Worm (Caenorhabditis elegans): ENCODE results near the gene F20E11.17.
"Not testable (repeated sequence)": the region's sequence is repeated elsewhere in the genome, so short reads cannot be mapped to it uniquely, and the experiment has no call there.

Gene F20E11.17

ce11 chrV:17469180-17469579, at the start of gene F20E11.17:
Gene F20E11.17 (minus strand): TSS chrV:17469280.
- no peak for TF ChIP-seq unc-62 (GFP tag; optimal IDR thresholded peaks at IDR 0.05)

ce11 chrV:17513831-17514230, 44.8 kb upstream of the F20E11.17 start:
- no peak for TF ChIP-seq unc-62 (GFP tag; optimal IDR thresholded peaks at IDR 0.05)

ce11 chrV:17512763-17513162, 43.7 kb upstream of the F20E11.17 start:
- TF ChIP-seq unc-62 (GFP tag; optimal IDR thresholded peaks at IDR 0.05), result no peak

ce11 chrV:17508493-17508892, 39.4 kb upstream of the F20E11.17 start, which contains the start of gene srw-32:
Gene srw-32 (plus strand): TSS chrV:17508793.
- no peak for TF ChIP-seq unc-62 (GFP tag; optimal IDR thresholded peaks at IDR 0.05)

ce11 chrV:17506289-17506688, 37.2 kb upstream of the F20E11.17 start, which contains the start of gene srw-31:
Gene srw-31 (plus strand): TSS chrV:17506589.
- no peak for TF ChIP-seq unc-62 (GFP tag; optimal IDR thresholded peaks at IDR 0.05)

ce11 chrV:17500055-17500454, 31.0 kb upstream of the F20E11.17 start:
- no peak for TF ChIP-seq unc-62 (GFP tag; optimal IDR thresholded peaks at IDR 0.05)

ce11 chrV:17496071-17496470, 27.0 kb upstream of the F20E11.17 start, which contains the start of gene srh-118:
Gene srh-118 (minus strand): TSS chrV:17496171.
- TF ChIP-seq unc-62 (GFP tag; optimal IDR thresholded peaks at IDR 0.05), result no peak

- no peak for TF ChIP-seq unc-62 (GFP tag; optimal IDR thresholded peaks at IDR 0.05)
Observed at ce11 chrV:17493732-17494131, 24.7 kb upstream of the F20E11.17 start, which contains the start of gene fbxa-102. Gene fbxa-102 (minus strand): TSS chrV:17493832.

ce11 chrV:17486034-17486433, 17.0 kb upstream of the F20E11.17 start, which contains the start of gene scl-24:
Gene scl-24 (plus strand): TSS chrV:17486334.
- no peak for TF ChIP-seq unc-62 (GFP tag; optimal IDR thresholded peaks at IDR 0.05)

ce11 chrV:17485078-17485477, 16.0 kb upstream of the F20E11.17 start, which contains the start of gene srh-111:
Gene srh-111 (minus strand): TSS chrV:17485178.
- no peak for TF ChIP-seq unc-62 (GFP tag; optimal IDR thresholded peaks at IDR 0.05)

- no peak for TF ChIP-seq unc-62 (GFP tag; optimal IDR thresholded peaks at IDR 0.05)
Observed at ce11 chrV:17476490-17476889, 7.4 kb upstream of the F20E11.17 start, which contains the start of gene srbc-61. Gene srbc-61 (plus strand): TSS chrV:17476790.

- TF ChIP-seq unc-62 (GFP tag; optimal IDR thresholded peaks at IDR 0.05), result no peak
Observed at ce11 chrV:17473699-17474098, 4.6 kb upstream of the F20E11.17 start, which contains the start of gene srh-123. Gene srh-123 (plus strand): TSS chrV:17473999.

ce11 chrV:17471564-17471963, 2.5 kb upstream of the F20E11.17 start, which contains the start of gene srh-235:
Gene srh-235 (minus strand): TSS chrV:17471664.
- TF ChIP-seq unc-62 (GFP tag; optimal IDR thresholded peaks at IDR 0.05), result no peak

ce11 chrV:17467881-17468280, 1.2 kb downstream of the F20E11.17 start:
- no peak for TF ChIP-seq unc-62 (GFP tag; optimal IDR thresholded peaks at IDR 0.05)

- no peak for TF ChIP-seq unc-62 (GFP tag; optimal IDR thresholded peaks at IDR 0.05)
Observed at ce11 chrV:17466751-17467150, 2.3 kb downstream of the F20E11.17 start, which contains the start of gene srw-72. Gene srw-72 (plus strand): TSS chrV:17467051.

- not testable (repeated sequence) for TF ChIP-seq unc-62 (GFP tag; optimal IDR thresholded peaks at IDR 0.05)
Observed at ce11 chrV:17464278-17464677, 4.8 kb downstream of the F20E11.17 start, which contains the start of gene F20E11.7. Gene F20E11.7 (plus strand): TSS chrV:17464578.

ce11 chrV:17460061-17460460, 9.0 kb downstream of the F20E11.17 start, which contains the start of gene srz-48:
Gene srz-48 (minus strand): TSS chrV:17460161.
- no peak for TF ChIP-seq unc-62 (GFP tag; optimal IDR thresholded peaks at IDR 0.05)

Measured in whole organism, dauer.